Worm (Caenorhabditis elegans): ENCODE data around the gene F22B8.3.

DNA sequence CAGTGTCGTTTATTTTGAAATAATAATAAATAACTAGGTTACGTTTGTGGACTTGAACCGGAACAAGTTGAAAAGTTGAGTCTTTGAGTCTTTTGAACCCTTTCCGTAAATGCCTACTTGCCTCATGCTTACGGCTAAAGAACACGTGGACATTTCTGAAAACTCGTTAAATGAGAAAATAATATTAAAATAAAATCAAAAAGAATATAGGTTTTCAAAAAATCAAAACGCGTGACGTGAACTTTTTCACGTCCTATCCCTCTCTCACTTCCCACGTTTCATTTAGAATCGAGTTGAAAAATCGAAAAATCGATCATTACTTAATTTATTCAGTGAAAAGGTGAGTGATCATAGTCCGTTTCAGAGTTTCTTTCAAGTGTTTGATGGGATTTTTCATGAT, 41.6 kb upstream of the F22B8.3 start, which contains the start of gene best-12:
- no peak for TF ChIP-seq irx-1 (tag; optimal IDR thresholded peaks at IDR 0.05)
- TF ChIP-seq snu-23 (GFP tag; optimal IDR thresholded peaks at IDR 0.05): no peak
- TF ChIP-seq zag-1 (tag; optimal IDR thresholded peaks at IDR 0.05): no peak
- no peak for TF ChIP-seq dpl-1 (GFP tag; optimal IDR thresholded peaks at IDR 0.05)
- no peak for TF ChIP-seq F16B12.6 (tag; optimal IDR thresholded peaks at IDR 0.05)

Measured in whole organism, L1 larva.